Worm (Caenorhabditis elegans): ENCODE measurements around the gene plx-1.

ce11 chrIV:1000441-1000840 lies 41.1 kb downstream of the plx-1 start:
- TF ChIP-seq aly-1 (tag; optimal IDR thresholded peaks at IDR 0.05): no peak
- no peak for TF ChIP-seq ama-1 (optimal IDR thresholded peaks at IDR 0.05)
- no peak for TF ChIP-seq tbx-11 (GFP tag; IDR thresholded peaks at IDR 0.05)
- TF ChIP-seq B0310.2 (tag; optimal IDR thresholded peaks at IDR 0.05): no peak
- TF ChIP-seq hmbx-1 (tag; optimal IDR thresholded peaks at IDR 0.05): no peak
- no peak for TF ChIP-seq ets-7 (tag; optimal IDR thresholded peaks at IDR 0.05)
- no peak for TF ChIP-seq scrt-1 (GFP tag; IDR thresholded peaks at IDR 0.05)
- TF ChIP-seq ceh-36 (tag; optimal IDR thresholded peaks at IDR 0.05): no peak
